Worm (Caenorhabditis elegans) whole organism, young adult: Measurements from ENCODE around the gene F37C12.18.
A peak's percentile ranks its signal among the peaks of the same experiment; 100 is the strongest.

Experiments
- B0019.2 ChIP-seq: fragments of 200-800 bp; sonication (Bioruptor generic); conservative IDR thresholded peaks from 2 replicates; pipeline ENCODE4 v1.3.6; 2022; ENCODE audit warnings: missing genetic modification reagents, missing genetic modification characterization, missing compliant biosample characterization
- C06A6.2 ChIP-seq: fragments of 200-800 bp; sonication (Bioruptor generic); conservative IDR thresholded peaks from 2 replicates; pipeline ENCODE4 v1.3.6; 2022; ENCODE audit warnings: missing genetic modification characterization, missing compliant biosample characterization
- F10E7.11 ChIP-seq: sonication (generic microtip); optimal IDR thresholded peaks from 2 replicates; lab custom pipeline; 2017; ENCODE audit warnings: mild to moderate bottlenecking, missing genetic modification characterization, moderate library complexity, missing compliant biosample characterization
- F57C9.4 ChIP-seq: sonication (generic microtip); optimal IDR thresholded peaks from 2 replicates; lab custom pipeline; 2017; ENCODE audit warnings: mild to moderate bottlenecking, missing genetic modification characterization, missing compliant biosample characterization
- K11D2.4 ChIP-seq: fragments of 200-800 bp; sonication (Bioruptor generic); IDR thresholded peaks from 2 replicates; pipeline ENCODE4 v1.3.6; 2022; ENCODE audit warnings: missing genetic modification reagents, missing genetic modification characterization, missing compliant biosample characterization
- Y79H2A.3 ChIP-seq: fragments of 200-800 bp; sonication (Bioruptor generic); conservative IDR thresholded peaks from 2 replicates; pipeline ENCODE4 v1.3.6; 2022; ENCODE audit warnings: missing genetic modification reagents, missing genetic modification characterization, missing compliant biosample characterization
- aptf-2 ChIP-seq: fragments of 200-800 bp; sonication (Bioruptor generic); conservative IDR thresholded peaks from 2 replicates; pipeline ENCODE4 v1.3.6; 2022; ENCODE audit warnings: missing genetic modification reagents, missing genetic modification characterization, missing compliant biosample characterization
- attf-5 ChIP-seq: fragments of 200-800 bp; sonication (Bioruptor generic); optimal IDR thresholded peaks from 2 replicates; lab custom pipeline; 2018; ENCODE audit warnings: mild to moderate bottlenecking, missing genetic modification characterization, missing compliant biosample characterization
- ceh-100 ChIP-seq: fragments of 200-800 bp; sonication (Bioruptor generic); IDR thresholded peaks from 2 replicates; pipeline ENCODE4 v1.3.6; 2022; ENCODE audit warnings: missing genetic modification reagents, missing genetic modification characterization, missing compliant biosample characterization
- ceh-40 ChIP-seq: fragments of 200-800 bp; sonication (Bioruptor generic); IDR thresholded peaks from 2 replicates; pipeline ENCODE4 v1.3.6; 2022; ENCODE audit warnings: missing genetic modification characterization, missing compliant biosample characterization
- ceh-79 ChIP-seq: sonication (generic microtip); optimal IDR thresholded peaks from 2 replicates; lab custom pipeline; 2017; ENCODE audit warnings: mild to moderate bottlenecking, missing genetic modification characterization, missing compliant biosample characterization
- ceh-91 ChIP-seq: fragments of 200-800 bp; sonication (Bioruptor generic); IDR thresholded peaks from 2 replicates; pipeline ENCODE4 v1.3.6; 2022; ENCODE audit warnings: missing genetic modification reagents, missing genetic modification characterization, missing compliant biosample characterization
- die-1 ChIP-seq: sonication (generic microtip); optimal IDR thresholded peaks from 2 replicates; lab custom pipeline; 2016; ENCODE audit warnings: missing genotype, mild to moderate bottlenecking, missing genetic modification characterization, missing compliant biosample characterization
- dox-1 ChIP-seq: fragments of 200-800 bp; sonication (Bioruptor generic); IDR thresholded peaks from 2 replicates; pipeline ENCODE4 v1.3.6; 2022; ENCODE audit warnings: missing genetic modification reagents, missing genetic modification characterization, missing compliant biosample characterization
- dpff-1 ChIP-seq: sonication (generic microtip); optimal IDR thresholded peaks from 2 replicates; lab custom pipeline; 2017; ENCODE audit warnings: mild to moderate bottlenecking, missing genetic modification characterization, missing compliant biosample characterization
- dpl-1 ChIP-seq: fragments of 150-350 bp; optimal IDR thresholded peaks from 2 replicates; lab custom pipeline; 2014; ENCODE audit warnings: missing biosample characterization, missing genetic modification reagents, missing genetic modification characterization
- efl-1 ChIP-seq: fragments of 150-350 bp; optimal IDR thresholded peaks from 2 replicates; lab custom pipeline; 2014; ENCODE audit warnings: missing biosample characterization, missing genetic modification reagents, missing genetic modification characterization
- egl-18 ChIP-seq: fragments of 200-800 bp; sonication (Bioruptor generic); IDR thresholded peaks from 2 replicates; pipeline ENCODE4 v1.3.6; 2022; ENCODE audit warnings: missing genetic modification reagents, missing genetic modification characterization, missing compliant biosample characterization
- ets-4 ChIP-seq: fragments of 200-800 bp; sonication (Bioruptor generic); optimal IDR thresholded peaks from 2 replicates; lab custom pipeline; 2018; ENCODE audit warnings: mild to moderate bottlenecking, missing genetic modification characterization, missing compliant biosample characterization
- gei-17 ChIP-seq: fragments of 200-800 bp; sonication (Bioruptor generic); optimal IDR thresholded peaks from 2 replicates; lab custom pipeline; 2018; ENCODE audit warnings: mild to moderate bottlenecking, missing genetic modification characterization, missing compliant biosample characterization
- hmg-20 ChIP-seq: fragments of 200-800 bp; sonication (Bioruptor generic); IDR thresholded peaks from 2 replicates; pipeline ENCODE4 v1.3.6; 2022; ENCODE audit warnings: missing genetic modification reagents, missing genetic modification characterization, missing compliant biosample characterization
- lag-1 ChIP-seq: fragments of 200-800 bp; sonication (Bioruptor generic); IDR thresholded peaks from 2 replicates; pipeline ENCODE4 v1.3.6; 2022; ENCODE audit warnings: missing genetic modification reagents, missing genetic modification characterization, missing compliant biosample characterization
- let-526 ChIP-seq: fragments of 200-800 bp; sonication (Bioruptor generic); IDR thresholded peaks from 2 replicates; pipeline ENCODE4 v1.3.6; 2022; ENCODE audit warnings: missing genetic modification reagents, missing genetic modification characterization, missing compliant biosample characterization
- let-607 ChIP-seq, 2 experiments: fragments of 200-800 bp in 1 of 2; sonication (Bioruptor generic) in 1 of 2; sonication (generic microtip) in 1 of 2; optimal IDR thresholded peaks; 2 replicates each; lab custom pipeline; 2016 to 2018; ENCODE audit warnings: mild to moderate bottlenecking in 2 of 2, missing compliant biosample characterization in 2 of 2, missing genetic modification characterization in 2 of 2, moderate library complexity in 2 of 2, missing genotype in 1 of 2
- lin-54 ChIP-seq: fragments of 200-800 bp; sonication (Bioruptor generic); optimal IDR thresholded peaks from 2 replicates; lab custom pipeline; 2018; ENCODE audit warnings: mild to moderate bottlenecking, missing genetic modification characterization, missing compliant biosample characterization
- madf-3 ChIP-seq: fragments of 200-800 bp; sonication (Bioruptor generic); IDR thresholded peaks from 2 replicates; pipeline ENCODE4 v1.3.6; 2022; ENCODE audit warnings: missing genetic modification reagents, missing genetic modification characterization, missing compliant biosample characterization
- mel-28 ChIP-seq: sonication (generic microtip); optimal IDR thresholded peaks from 2 replicates; lab custom pipeline; 2016; ENCODE audit warnings: borderline replicate concordance, mild to moderate bottlenecking, missing genetic modification characterization, missing compliant biosample characterization
- nfya-2 ChIP-seq: fragments of 200-800 bp; sonication (Bioruptor generic); IDR thresholded peaks from 2 replicates; pipeline ENCODE4 v1.3.6; 2022; ENCODE audit warnings: missing genetic modification reagents, missing genetic modification characterization, missing compliant biosample characterization
- nfyb-1 ChIP-seq: fragments of 200-800 bp; sonication (Bioruptor generic); IDR thresholded peaks from 2 replicates; pipeline ENCODE4 v1.3.6; 2022; ENCODE audit warnings: missing genetic modification reagents, missing genetic modification characterization, missing compliant biosample characterization
- rec-8 ChIP-seq, 2 experiments: sonication (generic microtip); optimal IDR thresholded peaks; 2 replicates each; lab custom pipeline; 2016; ENCODE audit warnings: mild to moderate bottlenecking in 2 of 2, missing genetic modification characterization in 2 of 2, missing genetic modification reagents in 2 of 2, missing genotype in 2 of 2, missing biosample characterization in 1 of 2, missing compliant biosample characterization in 1 of 2, moderate library complexity in 1 of 2
- repo-1 ChIP-seq: sonication (generic microtip); optimal IDR thresholded peaks from 2 replicates; lab custom pipeline; 2017; ENCODE audit warnings: mild to moderate bottlenecking, missing genetic modification characterization, missing compliant biosample characterization
- rpc-1 ChIP-seq, 2 experiments: fragments of 150-350 bp in 1 of 2; sonication (generic microtip) in 1 of 2; optimal IDR thresholded peaks; 2 replicates each; lab custom pipeline; 2014 to 2018; ENCODE audit warnings: missing biosample characterization in 1 of 2, missing genetic modification characterization in 1 of 2, missing genetic modification reagents in 1 of 2, missing genotype in 1 of 2
- snpc-4 ChIP-seq, 5 experiments: fragments of 150-350 bp in 1 of 5; sonication (generic microtip) in 4 of 5; optimal IDR thresholded peaks; 2 replicates each; lab custom pipeline; 2014 to 2018; ENCODE audit warnings: missing genetic modification characterization in 5 of 5, missing biosample characterization in 3 of 5, antibody characterized with exemption in 2 of 5, mild to moderate bottlenecking in 2 of 5, missing compliant biosample characterization in 2 of 5, missing genotype in 2 of 5, moderate library complexity in 2 of 5, missing genetic modification reagents in 1 of 5
- somi-1 ChIP-seq: fragments of 200-800 bp; sonication (Bioruptor generic); optimal IDR thresholded peaks from 2 replicates; lab custom pipeline; 2018; ENCODE audit warnings: mild to moderate bottlenecking, missing genetic modification characterization, missing compliant biosample characterization
- tbp1 ChIP-seq: fragments of 200-800 bp; sonication (Bioruptor generic); optimal IDR thresholded peaks from 2 replicates; lab custom pipeline; 2018; ENCODE audit warnings: mild to moderate bottlenecking, missing genetic modification characterization, missing compliant biosample characterization
- unc-130 ChIP-seq: sonication (generic microtip); optimal IDR thresholded peaks from 2 replicates; lab custom pipeline; 2016; ENCODE audit warnings: missing genetic modification reagents, missing genetic modification characterization, missing compliant biosample characterization
- unc-62 ChIP-seq: fragments of 150-350 bp; optimal IDR thresholded peaks from 2 replicates; lab custom pipeline; 2014; ENCODE audit warnings: missing biosample characterization, missing genetic modification reagents, missing genetic modification characterization
- xnd-1 ChIP-seq: sonication (generic microtip); optimal IDR thresholded peaks from 2 replicates; lab custom pipeline; 2016; ENCODE audit warnings: missing genotype, missing genetic modification reagents, missing genetic modification characterization, missing compliant biosample characterization
- ztf-22 ChIP-seq: fragments of 200-800 bp; sonication (Bioruptor generic); optimal IDR thresholded peaks from 2 replicates; lab custom pipeline; 2018; ENCODE audit warnings: mild to moderate bottlenecking, missing genetic modification characterization, moderate library complexity, missing compliant biosample characterization

The F37C12.18 gene

DNA sequence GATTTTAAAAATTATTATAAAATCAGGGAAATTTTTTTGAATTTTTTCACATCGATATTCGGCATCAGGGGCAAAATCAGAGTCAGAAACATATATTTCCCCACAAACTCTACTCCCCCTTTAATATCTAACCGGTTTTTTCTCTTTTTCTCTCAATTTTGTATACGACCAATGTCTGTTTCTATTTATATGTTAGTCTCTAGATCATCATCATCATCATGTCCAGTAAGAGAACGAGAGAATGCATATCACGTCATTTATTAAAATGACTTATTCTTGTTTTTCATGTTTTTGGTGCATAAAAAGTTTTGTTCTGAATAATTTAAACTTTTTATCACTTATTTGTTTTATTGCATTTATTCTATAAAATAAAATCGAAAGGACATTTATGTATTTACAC is 42.7 kb downstream of the F37C12.18 start:
- TF ChIP-seq tbp1 (GFP tag; lab: Kevin White, UChicago) (no peak), hmg-20 (GFP tag; lab: Robert Waterston, UW) (no peak), K11D2.4 (GFP tag; lab: Robert Waterston, UW) (no peak), die-1 (no peak), ceh-40 (GFP tag; lab: Robert Waterston, UW) (no peak), repo-1 (tag; lab: Kevin White, UChicago) (no peak), F57C9.4 (tag; lab: Kevin White, UChicago) (no peak), F10E7.11 (tag; lab: Kevin White, UChicago) (no peak), let-607 (tag; optimal IDR thresholded peaks at IDR 0.05; lab: Kevin White, UChicago) (no peak), mel-28 (tag; lab: Kevin White, UChicago) (no peak), gei-17 (GFP tag; lab: Kevin White, UChicago) (no peak), snpc-4 (GFP tag; optimal IDR thresholded peaks at IDR 0.05; lab: Kevin White, UChicago) (no peak), snpc-4 (tag; optimal IDR thresholded peaks at IDR 0.05; lab: Kevin White, UChicago) (no peak), somi-1 (GFP tag; lab: Kevin White, UChicago) (no peak), dpl-1 (GFP tag; lab: Kevin White, UChicago) (no peak)

DNA sequence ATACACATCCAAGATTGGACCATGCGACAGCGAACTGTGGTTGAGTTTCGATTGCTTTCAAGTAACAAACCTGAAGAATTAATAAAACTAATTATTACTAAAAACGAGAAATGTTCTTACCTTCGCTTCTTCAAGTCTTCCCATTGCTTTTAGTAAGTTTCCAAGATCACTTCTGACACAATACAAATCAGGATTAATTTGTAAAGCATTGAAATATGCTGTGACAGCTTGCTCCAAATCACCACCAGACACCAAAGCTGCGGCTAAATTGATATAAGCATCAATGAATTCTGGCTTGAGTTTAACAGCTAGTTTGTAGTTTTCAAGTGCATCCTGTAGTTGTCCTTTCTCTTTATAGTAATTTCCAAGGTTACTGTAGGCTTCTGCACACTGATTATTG is 45.1 kb downstream of the F37C12.18 start:
- no peak for TF ChIP-seq egl-18 (GFP tag; lab: Robert Waterston, UW)

DNA sequence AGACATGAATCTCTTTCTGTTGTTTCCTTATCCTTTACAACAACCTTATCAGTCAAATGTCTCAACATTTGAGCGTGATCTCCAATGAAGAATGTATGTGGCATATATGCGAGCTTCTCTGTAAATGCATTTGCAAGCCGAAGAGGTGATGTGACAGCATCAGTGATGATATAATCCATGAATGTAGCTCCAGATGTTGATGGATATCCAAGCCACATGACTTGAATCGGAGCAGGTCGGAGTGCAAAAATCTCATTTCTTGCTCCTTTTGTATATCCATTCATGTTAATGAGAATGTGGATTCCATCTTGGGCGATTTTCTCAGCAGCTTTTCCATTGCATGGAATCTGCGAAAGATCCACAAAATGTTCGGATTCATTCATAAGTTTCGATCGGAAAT is 47.0 kb downstream of the F37C12.18 start:
- TF ChIP-seq xnd-1 (tag; lab: Kevin White, UChicago), result no peak
- TF ChIP-seq dpff-1 (tag; lab: Kevin White, UChicago), result no peak
- no peak for TF ChIP-seq rec-8 (tag; optimal IDR thresholded peaks at IDR 0.05; lab: Kevin White, UChicago)
- TF ChIP-seq let-526, result no peak
- TF ChIP-seq unc-62 (GFP tag; lab: Kevin White, UChicago), result no peak

DNA sequence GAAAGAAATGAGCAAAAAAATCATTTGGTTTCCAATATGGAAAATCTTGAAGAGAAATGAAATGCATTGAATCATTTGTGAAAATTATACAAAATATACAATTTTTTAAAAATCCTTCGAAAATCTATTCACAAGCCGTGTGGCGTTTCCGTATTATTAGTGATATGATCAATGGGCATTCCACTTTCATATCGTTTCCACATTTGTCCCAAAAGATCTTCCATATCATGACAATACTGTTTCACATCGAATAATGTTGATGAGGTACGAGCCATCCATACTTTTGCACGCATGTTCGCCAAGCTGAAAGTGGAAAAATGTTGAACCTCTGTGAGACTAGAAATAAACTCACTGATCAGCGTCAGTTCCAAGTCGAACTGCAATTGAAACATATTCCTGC is 48.9 kb downstream of the F37C12.18 start:
- no peak for TF ChIP-seq lin-54
- 0 out of 2 replicates have a peak, but pooled peaks have one; percentile 26 for TF ChIP-seq madf-3 (GFP tag; lab: Robert Waterston, UW)

DNA sequence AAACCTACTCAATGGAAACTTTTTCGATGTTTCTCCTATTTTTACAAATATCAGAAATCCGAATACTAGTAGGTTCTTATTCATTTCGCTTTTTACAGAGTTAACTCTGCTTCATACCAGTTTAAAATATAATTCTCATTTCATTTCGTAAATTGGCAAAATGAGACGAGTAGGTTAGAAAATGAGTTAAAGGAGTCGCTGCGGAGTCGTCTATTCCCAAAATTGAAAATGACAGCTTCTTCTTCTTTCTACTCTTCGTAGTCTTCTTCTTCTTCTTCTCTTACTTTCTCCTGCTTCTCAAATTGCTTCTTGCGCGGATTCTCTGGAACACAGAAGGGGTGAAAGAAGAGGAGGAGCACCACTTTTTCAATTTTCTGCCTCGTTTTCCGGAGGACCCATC is 50.5 kb downstream of the F37C12.18 start, which contains the start of gene glr-2:
TSS of gene glr-2 (minus strand) at position 211 of the 400 bp plus-strand sequence.
- TF ChIP-seq ceh-100 (GFP tag; lab: Robert Waterston, UW) (no peak), let-526 (no peak), Y79H2A.3 (no peak), attf-5 (no peak), efl-1 (GFP tag; lab: Kevin White, UChicago) (no peak), unc-130 (GFP tag; lab: Kevin White, UChicago) (no peak), ceh-79 (tag; lab: Kevin White, UChicago) (no peak), ztf-22 (GFP tag; lab: Kevin White, UChicago) (no peak), gei-17 (GFP tag; lab: Kevin White, UChicago) (no peak), nfyb-1 (GFP tag; lab: Robert Waterston, UW) (no peak), rpc-1 (optimal IDR thresholded peaks at IDR 0.05; lab: Kevin White, UChicago) (no peak), rpc-1 (tag; optimal IDR thresholded peaks at IDR 0.05; lab: Kevin White, UChicago) (no peak), lag-1 (GFP tag; lab: Robert Waterston, UW) (no peak), B0019.2 (GFP tag; lab: Robert Waterston, UW) (no peak), C06A6.2 (no peak), K11D2.4 (GFP tag; lab: Robert Waterston, UW) (no peak), ets-4 (GFP tag; lab: Kevin White, UChicago) (no peak), aptf-2 (GFP tag; lab: Robert Waterston, UW) (no peak), nfya-2 (GFP tag; lab: Robert Waterston, UW) (no peak), dox-1 (no peak), ceh-91 (GFP tag; lab: Robert Waterston, UW) (no peak)
